Fruit fly (Drosophila melanogaster): ENCODE measurements around the gene CG42728.

dm6 chr3L:15497902-15498301, 30.1 kb downstream of the CG42728 start, which contains the start of gene CG7276:
- no peak for TF ChIP-seq Myc (optimal IDR thresholded peaks at IDR 0.05)
- TF ChIP-seq insv (optimal IDR thresholded peaks at IDR 0.05) = no peak
- no peak for TF ChIP-seq ttk (optimal IDR thresholded peaks at IDR 0.05)
- no peak for TF ChIP-seq psq (optimal IDR thresholded peaks at IDR 0.05)
- no peak for TF ChIP-seq Sin3A (optimal IDR thresholded peaks at IDR 0.05)
